Worm (Caenorhabditis elegans) whole organism, L3 larva: ENCODE data around the gene spon-1.

Source experiments
- ZK546.5 ChIP-seq: sonication (generic microtip); optimal IDR thresholded peaks from 2 replicates; lab custom pipeline; 2017; ENCODE audit warnings: missing biosample characterization, missing genetic modification characterization
- aly-2 ChIP-seq: fragments of 150-350 bp; optimal IDR thresholded peaks from 2 replicates; lab custom pipeline; 2014; ENCODE audit warnings: missing biosample characterization, missing genetic modification characterization
- ama-1 ChIP-seq: fragments of 150-350 bp; optimal IDR thresholded peaks from 2 replicates; lab custom pipeline; 2018
- ceh-28 ChIP-seq: fragments of 150-350 bp; optimal IDR thresholded peaks from 2 replicates; lab custom pipeline; 2014; ENCODE audit warnings: missing biosample characterization, missing genetic modification reagents, missing genetic modification characterization
- daf-12 ChIP-seq: fragments of 150-350 bp; optimal IDR thresholded peaks from 2 replicates; lab custom pipeline; 2014; ENCODE audit warnings: missing biosample characterization, missing genetic modification reagents, missing genetic modification characterization
- egl-27 ChIP-seq: sonication (generic microtip); optimal IDR thresholded peaks from 4 replicates; lab custom pipeline; 2017; ENCODE audit warnings: missing biosample characterization, missing genetic modification reagents, missing genetic modification characterization
- elt-1 ChIP-seq: fragments of 150-350 bp; optimal IDR thresholded peaks from 2 replicates; lab custom pipeline; 2014; ENCODE audit warnings: missing biosample characterization, missing genetic modification characterization
- elt-2 ChIP-seq: sonication (generic microtip); optimal IDR thresholded peaks from 2 replicates; lab custom pipeline; 2016; ENCODE audit warnings: missing genetic modification reagents, mild to moderate bottlenecking, missing genetic modification characterization, missing compliant biosample characterization
- elt-3 ChIP-seq, 3 experiments: fragments of 150-350 bp in 1 of 3; sonication (generic microtip) in 2 of 3; optimal IDR thresholded peaks; 2 replicates in 2 of 3; 4 replicates in 1 of 3; lab custom pipeline; 2014 to 2017; ENCODE audit warnings: missing biosample characterization in 3 of 3, missing genetic modification characterization in 3 of 3
- fkh-10 ChIP-seq: sonication (generic microtip); optimal IDR thresholded peaks from 2 replicates; lab custom pipeline; 2017; ENCODE audit warnings: missing biosample characterization, missing genetic modification reagents, missing genetic modification characterization
- fos-1 ChIP-seq: fragments of 150-350 bp; optimal IDR thresholded peaks from 2 replicates; lab custom pipeline; 2014; ENCODE audit warnings: missing biosample characterization, missing genetic modification characterization
- hmg-11 ChIP-seq: sonication (generic microtip); optimal IDR thresholded peaks from 2 replicates; lab custom pipeline; 2016; ENCODE audit warnings: missing genetic modification characterization, missing compliant biosample characterization
- jun-1 ChIP-seq: fragments of 150-350 bp; optimal IDR thresholded peaks from 2 replicates; lab custom pipeline; 2014; ENCODE audit warnings: missing biosample characterization, missing genetic modification reagents, missing genetic modification characterization
- lin-15B ChIP-seq: fragments of 150-350 bp; optimal IDR thresholded peaks from 2 replicates; lab custom pipeline; 2014; ENCODE audit warnings: missing biosample characterization, missing genetic modification characterization
- lsy-12 ChIP-seq: sonication (generic microtip); optimal IDR thresholded peaks from 2 replicates; lab custom pipeline; 2016; ENCODE audit warnings: mild to moderate bottlenecking, missing genetic modification characterization, missing compliant biosample characterization
- mml-1 ChIP-seq: fragments of 150-350 bp; sonication (generic microtip); optimal IDR thresholded peaks from 3 replicates; lab custom pipeline; 2014; ENCODE audit warnings: missing biosample characterization, missing genetic modification characterization
- nhr-11 ChIP-seq: fragments of 150-350 bp; optimal IDR thresholded peaks from 2 replicates; lab custom pipeline; 2014; ENCODE audit warnings: missing biosample characterization, missing genetic modification characterization
- nhr-23 ChIP-seq: fragments of 150-350 bp; optimal IDR thresholded peaks from 2 replicates; lab custom pipeline; 2014; ENCODE audit warnings: missing biosample characterization, missing genetic modification reagents, missing genetic modification characterization
- nhr-25 ChIP-seq: sonication (generic microtip); optimal IDR thresholded peaks from 2 replicates; lab custom pipeline; 2017; ENCODE audit warnings: missing biosample characterization, missing genetic modification characterization
- nhr-43 ChIP-seq: sonication (generic microtip); optimal IDR thresholded peaks from 2 replicates; lab custom pipeline; 2016; ENCODE audit warnings: mild to moderate bottlenecking, missing genetic modification characterization, missing compliant biosample characterization; ENCODE audit not compliant: poor library complexity, severe bottlenecking
- pha-4 ChIP-seq: fragments of 150-350 bp; optimal IDR thresholded peaks from 2 replicates; lab custom pipeline; 2014; ENCODE audit warnings: missing biosample characterization, missing genetic modification reagents, missing genetic modification characterization
- pqm-1 ChIP-seq: fragments of 150-350 bp; optimal IDR thresholded peaks from 2 replicates; lab custom pipeline; 2017; ENCODE audit warnings: missing biosample characterization, missing genetic modification characterization, inconsistent platforms
- snpc-4 ChIP-seq: fragments of 150-350 bp; optimal IDR thresholded peaks from 2 replicates; lab custom pipeline; 2014; ENCODE audit warnings: missing biosample characterization, missing genetic modification characterization
- unc-39 ChIP-seq: sonication (generic microtip); optimal IDR thresholded peaks from 4 replicates; lab custom pipeline; 2017; ENCODE audit warnings: missing biosample characterization, missing genetic modification characterization
- zag-1 ChIP-seq: fragments of 150-350 bp; optimal IDR thresholded peaks from 2 replicates; lab custom pipeline; 2014; ENCODE audit warnings: missing biosample characterization, missing genetic modification characterization
- ztf-4 ChIP-seq: fragments of 150-350 bp; optimal IDR thresholded peaks from 2 replicates; lab custom pipeline; 2014; ENCODE audit warnings: missing biosample characterization, missing genetic modification characterization

The spon-1 gene

ce11 chrII:7155392-7155791 lies 39.0 kb downstream of the spon-1 start, which contains the start of gene C27H5.2:
Gene C27H5.2 (plus strand): TSS chrII:7155581.
- TF ChIP-seq elt-2 (peak; percentile 20), ztf-4 (tag; lab: Kevin White, UChicago) (no peak), mml-1 (no peak), lin-15B (tag; lab: Kevin White, UChicago) (no peak), ama-1 (peak; percentile 27), nhr-25 (peak; percentile 13)

- no peak for TF ChIP-seq fkh-10
- peak; percentile 6 for TF ChIP-seq fos-1 (tag; lab: Kevin White, UChicago)
- no peak for TF ChIP-seq aly-2 (tag; lab: Kevin White, UChicago)
- TF ChIP-seq zag-1: no peak
- no peak for TF ChIP-seq nhr-11 (tag; lab: Kevin White, UChicago)
- peak; percentile 42 for TF ChIP-seq ceh-28 (tag; lab: Kevin White, UChicago)
- TF ChIP-seq pqm-1: peak; percentile 50
- TF ChIP-seq hmg-11 (tag; lab: Kevin White, UChicago): no peak
- TF ChIP-seq pha-4: peak; percentile 64
- TF ChIP-seq nhr-23 (tag; lab: Kevin White, UChicago): peak; percentile 18
- TF ChIP-seq jun-1: peak; percentile 54
- peak; percentile 0 for TF ChIP-seq nhr-25
- peak; percentile 89 for TF ChIP-seq elt-2
- no peak for TF ChIP-seq egl-27
Observed at ce11 chrII:7157415-7157814, 41.1 kb downstream of the spon-1 start.

- TF ChIP-seq jun-1 (no peak), ama-1 (no peak), nhr-23 (tag; lab: Kevin White, UChicago) (no peak), unc-39 (tag; lab: Kevin White, UChicago) (no peak), elt-1 (no peak), ceh-28 (tag; lab: Kevin White, UChicago) (no peak)
Observed at ce11 chrII:7161512-7161911, 45.2 kb downstream of the spon-1 start, which contains the start of gene C27H5.12. Gene C27H5.12 (minus strand): TSS chrII:7161612.

- TF ChIP-seq nhr-23 (tag; lab: Kevin White, UChicago): no peak
- no peak for TF ChIP-seq ZK546.5 (tag; lab: Kevin White, UChicago)
- TF ChIP-seq egl-27: no peak
- TF ChIP-seq snpc-4 (tag; lab: Kevin White, UChicago): no peak
Observed at ce11 chrII:7165749-7166148, 49.4 kb downstream of the spon-1 start, which contains the start of gene mfsd-13.2. Gene mfsd-13.2 (minus strand): TSS chrII:7165849.

ce11 chrII:7166768-7167167 lies 50.4 kb downstream of the spon-1 start:
- TF ChIP-seq elt-2 (peak; percentile 93), pqm-1 (peak; percentile 94), lsy-12 (tag; lab: Kevin White, UChicago) (no peak)
- TF ChIP-seq, all 47 proteins: peak for 2

ce11 chrII:7168712-7169111 lies 52.4 kb downstream of the spon-1 start, which contains the start of gene col-36:
Gene col-36 (minus strand): TSS chrII:7168812.
- no peak for TF ChIP-seq daf-12
- no peak for TF ChIP-seq nhr-43 (tag; lab: Kevin White, UChicago)
- TF ChIP-seq elt-1: no peak
- no peak for TF ChIP-seq elt-3 (tag; optimal IDR thresholded peaks at IDR 0.05; lab: Kevin White, UChicago)
- peak; percentile 50 for TF ChIP-seq nhr-23 (tag; lab: Kevin White, UChicago)
